Worm (Caenorhabditis elegans) whole organism, mixed stage, embryonic: Measurements from ENCODE around the gene Y61A9LA.12.

Experiments
- M03D4.4 ChIP-seq: sonication (generic microtip); optimal IDR thresholded peaks from 2 replicates; lab custom pipeline; 2017; ENCODE audit warnings: mild to moderate bottlenecking, missing genetic modification characterization, missing compliant biosample characterization
- ceh-43 ChIP-seq: fragments of 200-800 bp; sonication (Bioruptor generic); optimal IDR thresholded peaks from 2 replicates; lab custom pipeline; 2018; ENCODE audit warnings: mild to moderate bottlenecking, missing genetic modification characterization, moderate library complexity, missing compliant biosample characterization
- cnd-1 ChIP-seq: fragments of 200-800 bp; sonication (Bioruptor generic); optimal IDR thresholded peaks from 2 replicates; lab custom pipeline; 2018; ENCODE audit warnings: mild to moderate bottlenecking, missing genetic modification characterization, missing compliant biosample characterization
- elt-1 ChIP-seq: sonication (generic microtip); optimal IDR thresholded peaks from 2 replicates; lab custom pipeline; 2017; ENCODE audit warnings: missing genetic modification characterization, mild to moderate bottlenecking, missing compliant biosample characterization, antibody characterized with exemption, moderate library complexity, borderline replicate concordance; ENCODE audit not compliant: insufficient read depth
- elt-3 ChIP-seq: fragments of 150-350 bp; optimal IDR thresholded peaks from 2 replicates; lab custom pipeline; 2014; ENCODE audit warnings: missing biosample characterization, missing genetic modification characterization
- lin-13 ChIP-seq: fragments of 150-350 bp; optimal IDR thresholded peaks from 2 replicates; lab custom pipeline; 2014; ENCODE audit warnings: missing biosample characterization, missing genetic modification characterization
- nhr-12 ChIP-seq: fragments of 150-350 bp; optimal IDR thresholded peaks from 2 replicates; lab custom pipeline; 2014; ENCODE audit warnings: missing biosample characterization, missing genetic modification characterization
- nhr-237 ChIP-seq: fragments of 150-350 bp; optimal IDR thresholded peaks from 2 replicates; lab custom pipeline; 2014; ENCODE audit warnings: missing biosample characterization, missing genetic modification characterization
- nhr-76 ChIP-seq: sonication (generic microtip); optimal IDR thresholded peaks from 2 replicates; lab custom pipeline; 2017; ENCODE audit warnings: missing biosample characterization, missing genetic modification characterization
- pha-4 ChIP-seq: fragments of 150-350 bp; optimal IDR thresholded peaks from 2 replicates; lab custom pipeline; 2018; ENCODE audit warnings: missing biosample characterization, missing genetic modification reagents, missing genetic modification characterization
- sem-2 ChIP-seq: fragments of 200-800 bp; sonication (Bioruptor generic); optimal IDR thresholded peaks from 2 replicates; lab custom pipeline; 2018; ENCODE audit warnings: mild to moderate bottlenecking, missing genetic modification characterization, missing compliant biosample characterization
- snpc-4 ChIP-seq: fragments of 150-350 bp; optimal IDR thresholded peaks from 2 replicates; lab custom pipeline; 2014; ENCODE audit warnings: missing biosample characterization, missing genetic modification characterization
- unc-62 ChIP-seq: fragments of 150-350 bp; optimal IDR thresholded peaks from 2 replicates; lab custom pipeline; 2014; ENCODE audit warnings: missing biosample characterization, missing genetic modification reagents, missing genetic modification characterization
- ztf-11 ChIP-seq: fragments of 150-350 bp; optimal IDR thresholded peaks from 2 replicates; lab custom pipeline; 2014; ENCODE audit warnings: missing biosample characterization, missing genetic modification characterization

DNA sequence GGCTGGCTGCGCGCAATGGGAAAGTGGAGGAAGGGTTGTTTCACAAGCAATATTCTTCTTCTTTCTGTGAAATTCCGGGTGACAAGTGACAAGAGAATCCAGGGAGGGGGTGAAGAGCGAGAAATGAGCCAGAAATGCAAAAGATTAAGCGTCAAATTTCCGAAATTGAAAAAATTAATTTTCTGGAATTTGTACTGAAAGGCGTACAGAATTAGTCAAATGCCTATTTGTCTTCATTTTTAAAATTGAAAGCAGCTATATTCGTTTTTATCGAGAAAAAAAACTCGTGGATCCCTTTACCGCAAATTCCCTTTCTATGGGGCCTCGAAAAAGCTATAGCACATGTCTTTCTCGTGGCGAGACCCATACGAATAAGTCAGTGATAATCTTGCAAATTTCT lies 17.9 kb upstream of the Y61A9LA.12 start:
- TF ChIP-seq ztf-11 (tag; lab: Kevin White, UChicago): no peak
- TF ChIP-seq pha-4 (tag; lab: Kevin White, UChicago): no peak
- no peak for TF ChIP-seq cnd-1 (tag; lab: Kevin White, UChicago)
- no peak for TF ChIP-seq elt-3
- no peak for TF ChIP-seq unc-62
- TF ChIP-seq nhr-76 (tag; lab: Kevin White, UChicago): no peak
- TF ChIP-seq snpc-4 (tag; lab: Kevin White, UChicago): no peak
- TF ChIP-seq ceh-43 (GFP tag; lab: Kevin White, UChicago): no peak
- TF ChIP-seq nhr-237 (tag; lab: Kevin White, UChicago): no peak
- TF ChIP-seq M03D4.4 (tag; lab: Kevin White, UChicago): no peak
- TF ChIP-seq elt-1: no peak
- no peak for TF ChIP-seq nhr-12 (tag; lab: Kevin White, UChicago)
- no peak for TF ChIP-seq lin-13 (tag; lab: Kevin White, UChicago)
- no peak for TF ChIP-seq sem-2 (GFP tag; lab: Kevin White, UChicago)
